Worm (Caenorhabditis elegans): ENCODE data around the gene cht-4.

DNA sequence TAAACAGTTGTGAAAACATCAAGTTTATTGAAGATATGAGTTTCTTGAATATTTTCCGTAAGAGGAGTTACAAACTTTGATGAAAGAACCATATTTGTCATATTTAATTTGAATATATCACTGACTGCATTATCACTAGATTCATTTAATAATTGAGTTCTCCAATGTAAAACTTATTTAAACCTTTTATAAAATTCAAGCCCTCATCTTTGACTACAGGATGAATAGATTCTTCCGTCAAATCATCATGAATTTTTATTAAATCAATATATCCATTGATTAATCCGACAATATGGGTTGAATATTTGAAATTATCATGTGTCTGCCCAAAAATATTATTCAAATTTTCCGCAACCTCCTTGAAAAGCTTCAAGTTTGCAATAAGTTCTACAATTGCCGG lies 30.7 kb upstream of the cht-4 start, which contains the start of gene Y22D7AR.7:
- TF ChIP-seq lsy-2 (tag; optimal IDR thresholded peaks at IDR 0.05) (no peak), ZK546.5 (tag; optimal IDR thresholded peaks at IDR 0.05) (no peak)
